Fruit fly (Drosophila melanogaster): ENCODE data around the gene CG7573.

DNA sequence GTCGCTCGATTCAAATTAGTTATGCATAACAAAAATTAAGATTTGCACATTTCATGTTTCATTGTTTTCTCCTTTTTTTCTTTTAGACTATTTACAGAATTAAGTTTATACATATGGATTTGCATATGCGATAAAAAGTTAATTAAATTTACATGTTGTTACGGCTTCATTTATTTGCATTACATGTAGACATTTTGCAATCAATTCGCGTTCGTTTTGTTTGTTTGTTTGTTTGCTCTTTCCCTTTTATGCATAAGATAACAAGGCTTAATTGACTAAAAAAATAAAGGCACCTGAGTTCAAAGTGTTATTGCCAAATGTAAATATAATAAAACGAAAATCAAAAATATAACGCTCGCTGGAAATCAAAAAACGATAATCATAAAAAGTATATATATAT, 23.6 kb upstream of the CG7573 start:
- TF ChIP-seq Hr78 (GFP tag; optimal IDR thresholded peaks at IDR 0.05) (no peak), pan (optimal IDR thresholded peaks at IDR 0.05) (no peak), lola (GFP tag; optimal IDR thresholded peaks at IDR 0.05) (no peak), CrebA (GFP tag; optimal IDR thresholded peaks at IDR 0.05; ENCODE audit: borderline replicate concordance) (no peak)
